Worm (Caenorhabditis elegans) whole organism, young adult: ENCODE results near the gene ogr-2.

Experiments used
- B0019.2 ChIP-seq: fragments of 200-800 bp; sonication (Bioruptor generic); conservative IDR thresholded peaks from 2 replicates; pipeline ENCODE4 v1.3.6; 2022; ENCODE audit warnings: missing genetic modification reagents, missing genetic modification characterization, missing compliant biosample characterization
- B0336.3 ChIP-seq: fragments of 200-800 bp; sonication (Bioruptor generic); IDR thresholded peaks from 2 replicates; pipeline ENCODE4 v1.3.6; 2022; ENCODE audit warnings: missing genetic modification characterization, missing compliant biosample characterization
- C06A6.2 ChIP-seq: fragments of 200-800 bp; sonication (Bioruptor generic); conservative IDR thresholded peaks from 2 replicates; pipeline ENCODE4 v1.3.6; 2022; ENCODE audit warnings: missing genetic modification characterization, missing compliant biosample characterization
- F10E7.11 ChIP-seq: sonication (generic microtip); optimal IDR thresholded peaks from 2 replicates; lab custom pipeline; 2017; ENCODE audit warnings: mild to moderate bottlenecking, missing genetic modification characterization, moderate library complexity, missing compliant biosample characterization
- F57C9.4 ChIP-seq: sonication (generic microtip); optimal IDR thresholded peaks from 2 replicates; lab custom pipeline; 2017; ENCODE audit warnings: mild to moderate bottlenecking, missing genetic modification characterization, missing compliant biosample characterization
- K11D2.4 ChIP-seq: fragments of 200-800 bp; sonication (Bioruptor generic); IDR thresholded peaks from 2 replicates; pipeline ENCODE4 v1.3.6; 2022; ENCODE audit warnings: missing genetic modification reagents, missing genetic modification characterization, missing compliant biosample characterization
- Y53G8AR.9 ChIP-seq: fragments of 200-800 bp; sonication (Bioruptor generic); conservative IDR thresholded peaks from 2 replicates; pipeline ENCODE4 v1.3.6; 2022; ENCODE audit warnings: missing genetic modification reagents, missing genetic modification characterization, missing compliant biosample characterization
- Y67H2A.10 ChIP-seq: fragments of 200-800 bp; sonication (Bioruptor generic); conservative IDR thresholded peaks from 2 replicates; pipeline ENCODE4 v1.3.6; 2022; ENCODE audit warnings: missing genetic modification reagents, missing genetic modification characterization, missing compliant biosample characterization
- Y79H2A.3 ChIP-seq: fragments of 200-800 bp; sonication (Bioruptor generic); conservative IDR thresholded peaks from 2 replicates; pipeline ENCODE4 v1.3.6; 2022; ENCODE audit warnings: missing genetic modification reagents, missing genetic modification characterization, missing compliant biosample characterization
- Y95B8A.8 ChIP-seq: fragments of 200-800 bp; sonication (Bioruptor generic); IDR thresholded peaks from 2 replicates; pipeline ENCODE4 v1.3.6; 2022; ENCODE audit warnings: missing genetic modification reagents, missing genetic modification characterization, missing compliant biosample characterization
- ama-1 ChIP-seq, 3 experiments: fragments of 150-350 bp in 1 of 3; sonication (generic microtip) in 2 of 3; optimal IDR thresholded peaks; 2 replicates each; lab custom pipeline; 2014 to 2018; ENCODE audit warnings: missing biosample characterization in 2 of 3, missing genetic modification characterization in 2 of 3, missing genetic modification reagents in 2 of 3
- aptf-2 ChIP-seq: fragments of 200-800 bp; sonication (Bioruptor generic); conservative IDR thresholded peaks from 2 replicates; pipeline ENCODE4 v1.3.6; 2022; ENCODE audit warnings: missing genetic modification reagents, missing genetic modification characterization, missing compliant biosample characterization
- aptf-3 ChIP-seq: fragments of 200-800 bp; sonication (Bioruptor generic); IDR thresholded peaks from 2 replicates; pipeline ENCODE4 v1.3.6; 2022; ENCODE audit warnings: missing genetic modification characterization, missing compliant biosample characterization
- atf-7 ChIP-seq: sonication (generic microtip); optimal IDR thresholded peaks from 2 replicates; lab custom pipeline; 2017; ENCODE audit warnings: mild to moderate bottlenecking, missing genetic modification characterization, missing compliant biosample characterization
- bed-1 ChIP-seq: fragments of 200-800 bp; sonication (Bioruptor generic); IDR thresholded peaks from 2 replicates; pipeline ENCODE4 v1.3.6; 2022; ENCODE audit warnings: missing genetic modification reagents, missing genetic modification characterization, missing compliant biosample characterization
- ccch-3 ChIP-seq: fragments of 200-800 bp; sonication (Bioruptor generic); optimal IDR thresholded peaks from 2 replicates; lab custom pipeline; 2018; ENCODE audit warnings: mild to moderate bottlenecking, missing genetic modification characterization, missing compliant biosample characterization
- cebp-1 ChIP-seq, 2 experiments: fragments of 200-800 bp in 1 of 2; sonication (Bioruptor generic) in 1 of 2; sonication (generic microtip) in 1 of 2; IDR thresholded peaks in 1 of 2; optimal IDR thresholded peaks in 1 of 2; 2 replicates each; pipeline versions ENCODE4 v1.3.6 to Lab custom; 2017 to 2022; ENCODE audit warnings: missing compliant biosample characterization in 2 of 2, missing genetic modification characterization in 2 of 2, mild to moderate bottlenecking in 1 of 2, missing genetic modification reagents in 1 of 2, moderate library complexity in 1 of 2
- ceh-27 ChIP-seq: fragments of 200-800 bp; sonication (Bioruptor generic); optimal IDR thresholded peaks from 2 replicates; lab custom pipeline; 2018; ENCODE audit warnings: mild to moderate bottlenecking, missing genetic modification characterization, moderate library complexity, missing compliant biosample characterization
- ceh-58 ChIP-seq: fragments of 200-800 bp; sonication (Bioruptor generic); IDR thresholded peaks from 2 replicates; pipeline ENCODE4 v1.3.6; 2022; ENCODE audit warnings: missing genetic modification characterization, missing compliant biosample characterization
- chd-7 ChIP-seq: sonication (generic microtip); optimal IDR thresholded peaks from 2 replicates; lab custom pipeline; 2016; ENCODE audit warnings: mild to moderate bottlenecking, missing genetic modification characterization, moderate library complexity, missing compliant biosample characterization
- egl-18 ChIP-seq: fragments of 200-800 bp; sonication (Bioruptor generic); IDR thresholded peaks from 2 replicates; pipeline ENCODE4 v1.3.6; 2022; ENCODE audit warnings: missing genetic modification reagents, missing genetic modification characterization, missing compliant biosample characterization
- egrh-3 ChIP-seq: fragments of 200-800 bp; sonication (Bioruptor generic); IDR thresholded peaks from 2 replicates; pipeline ENCODE4 v1.3.6; 2022; ENCODE audit warnings: missing genetic modification reagents, missing genetic modification characterization, missing compliant biosample characterization
- ekl-4 ChIP-seq: fragments of 200-800 bp; sonication (Bioruptor generic); IDR thresholded peaks from 2 replicates; pipeline ENCODE4 v1.3.6; 2022; ENCODE audit warnings: missing genetic modification reagents, missing genetic modification characterization, missing compliant biosample characterization
- ets-4 ChIP-seq: fragments of 200-800 bp; sonication (Bioruptor generic); optimal IDR thresholded peaks from 2 replicates; lab custom pipeline; 2018; ENCODE audit warnings: mild to moderate bottlenecking, missing genetic modification characterization, missing compliant biosample characterization
- gei-17 ChIP-seq: fragments of 200-800 bp; sonication (Bioruptor generic); optimal IDR thresholded peaks from 2 replicates; lab custom pipeline; 2018; ENCODE audit warnings: mild to moderate bottlenecking, missing genetic modification characterization, missing compliant biosample characterization
- hmg-1.2 ChIP-seq: fragments of 200-800 bp; sonication (Bioruptor generic); IDR thresholded peaks from 2 replicates; pipeline ENCODE4 v1.3.6; 2022; ENCODE audit warnings: missing genetic modification reagents, missing genetic modification characterization, missing compliant biosample characterization
- hmg-20 ChIP-seq: fragments of 200-800 bp; sonication (Bioruptor generic); IDR thresholded peaks from 2 replicates; pipeline ENCODE4 v1.3.6; 2022; ENCODE audit warnings: missing genetic modification reagents, missing genetic modification characterization, missing compliant biosample characterization
- hrde-1 ChIP-seq: sonication (generic microtip); optimal IDR thresholded peaks from 2 replicates; lab custom pipeline; 2016; ENCODE audit warnings: missing genetic modification characterization, mild to moderate bottlenecking, missing compliant biosample characterization, moderate library complexity, missing genotype, missing genetic modification reagents, borderline replicate concordance
- let-607 ChIP-seq, 2 experiments: fragments of 200-800 bp in 1 of 2; sonication (Bioruptor generic) in 1 of 2; sonication (generic microtip) in 1 of 2; optimal IDR thresholded peaks; 2 replicates each; lab custom pipeline; 2016 to 2018; ENCODE audit warnings: mild to moderate bottlenecking in 2 of 2, missing compliant biosample characterization in 2 of 2, missing genetic modification characterization in 2 of 2, moderate library complexity in 2 of 2, missing genotype in 1 of 2
- lin-35 ChIP-seq, 3 experiments: fragments of 150-350 bp in 2 of 3; sonication (generic microtip) in 1 of 3; optimal IDR thresholded peaks; 2 replicates each; lab custom pipeline; 2014 to 2018; ENCODE audit warnings: missing biosample characterization in 3 of 3, missing genetic modification characterization in 3 of 3, missing genetic modification reagents in 3 of 3
- lsl-1 ChIP-seq: fragments of 200-800 bp; sonication (Bioruptor generic); optimal IDR thresholded peaks from 2 replicates; lab custom pipeline; 2018; ENCODE audit warnings: mild to moderate bottlenecking, missing genetic modification characterization, moderate library complexity, missing compliant biosample characterization
- lsy-27 ChIP-seq: sonication (generic microtip); optimal IDR thresholded peaks from 2 replicates; lab custom pipeline; 2017; ENCODE audit warnings: missing genetic modification characterization, mild to moderate bottlenecking, missing compliant biosample characterization, antibody characterized with exemption, missing genotype, borderline replicate concordance; ENCODE audit not compliant: insufficient read depth
- madf-8 ChIP-seq: fragments of 200-800 bp; sonication (Bioruptor generic); conservative IDR thresholded peaks from 2 replicates; pipeline ENCODE4 v1.3.6; 2022; ENCODE audit warnings: missing genetic modification reagents, missing genetic modification characterization, missing compliant biosample characterization
- mcd-1 ChIP-seq: fragments of 200-800 bp; sonication (Bioruptor generic); IDR thresholded peaks from 2 replicates; pipeline ENCODE4 v1.3.6; 2022; ENCODE audit warnings: missing genetic modification reagents, missing genetic modification characterization, missing compliant biosample characterization
- nfyb-1 ChIP-seq: fragments of 200-800 bp; sonication (Bioruptor generic); IDR thresholded peaks from 2 replicates; pipeline ENCODE4 v1.3.6; 2022; ENCODE audit warnings: missing genetic modification reagents, missing genetic modification characterization, missing compliant biosample characterization
- pbrm-1 ChIP-seq: fragments of 200-800 bp; sonication (Bioruptor generic); IDR thresholded peaks from 2 replicates; pipeline ENCODE4 v1.3.6; 2022; ENCODE audit warnings: missing genetic modification reagents, missing genetic modification characterization, missing compliant biosample characterization
- rcor-1 ChIP-seq: fragments of 200-800 bp; sonication (Bioruptor generic); IDR thresholded peaks from 2 replicates; pipeline ENCODE4 v1.3.6; 2022; ENCODE audit warnings: missing genetic modification reagents, missing genetic modification characterization, missing compliant biosample characterization
- sea-2 ChIP-seq: fragments of 200-800 bp; sonication (Bioruptor generic); IDR thresholded peaks from 2 replicates; pipeline ENCODE4 v1.3.6; 2022; ENCODE audit warnings: missing genetic modification characterization, missing compliant biosample characterization
- snpc-1.1 ChIP-seq: sonication (generic microtip); optimal IDR thresholded peaks from 2 replicates; lab custom pipeline; 2017; ENCODE audit warnings: missing genetic modification characterization, mild to moderate bottlenecking, missing compliant biosample characterization, antibody characterized with exemption, moderate library complexity, missing genotype, missing genetic modification reagents; ENCODE audit not compliant: insufficient read depth
- somi-1 ChIP-seq: fragments of 200-800 bp; sonication (Bioruptor generic); optimal IDR thresholded peaks from 2 replicates; lab custom pipeline; 2018; ENCODE audit warnings: mild to moderate bottlenecking, missing genetic modification characterization, missing compliant biosample characterization
- sptf-2 ChIP-seq: fragments of 200-800 bp; sonication (Bioruptor generic); optimal IDR thresholded peaks from 2 replicates; lab custom pipeline; 2018; ENCODE audit warnings: mild to moderate bottlenecking, missing genetic modification characterization, missing compliant biosample characterization
- tbp1 ChIP-seq: fragments of 200-800 bp; sonication (Bioruptor generic); optimal IDR thresholded peaks from 2 replicates; lab custom pipeline; 2018; ENCODE audit warnings: mild to moderate bottlenecking, missing genetic modification characterization, missing compliant biosample characterization
- tlf-1 ChIP-seq: fragments of 200-800 bp; sonication (Bioruptor generic); optimal IDR thresholded peaks from 2 replicates; lab custom pipeline; 2018; ENCODE audit warnings: mild to moderate bottlenecking, missing genetic modification characterization, missing compliant biosample characterization
- zim-3 ChIP-seq: sonication (generic microtip); optimal IDR thresholded peaks from 2 replicates; lab custom pipeline; 2017; ENCODE audit warnings: mild to moderate bottlenecking, missing genetic modification characterization, moderate library complexity, missing compliant biosample characterization
- ztf-18 ChIP-seq: sonication (generic microtip); optimal IDR thresholded peaks from 2 replicates; lab custom pipeline; 2016; ENCODE audit warnings: missing genotype, mild to moderate bottlenecking, missing genetic modification characterization, missing compliant biosample characterization
- ztf-3 ChIP-seq: fragments of 200-800 bp; sonication (Bioruptor generic); optimal IDR thresholded peaks from 2 replicates; lab custom pipeline; 2018; ENCODE audit warnings: mild to moderate bottlenecking, missing genetic modification characterization, missing compliant biosample characterization
- ztf-6 ChIP-seq: fragments of 200-800 bp; sonication (Bioruptor generic); IDR thresholded peaks from 2 replicates; pipeline ENCODE4 v1.3.6; 2022; ENCODE audit warnings: missing genetic modification reagents, missing genetic modification characterization, missing compliant biosample characterization

Gene ogr-2

DNA sequence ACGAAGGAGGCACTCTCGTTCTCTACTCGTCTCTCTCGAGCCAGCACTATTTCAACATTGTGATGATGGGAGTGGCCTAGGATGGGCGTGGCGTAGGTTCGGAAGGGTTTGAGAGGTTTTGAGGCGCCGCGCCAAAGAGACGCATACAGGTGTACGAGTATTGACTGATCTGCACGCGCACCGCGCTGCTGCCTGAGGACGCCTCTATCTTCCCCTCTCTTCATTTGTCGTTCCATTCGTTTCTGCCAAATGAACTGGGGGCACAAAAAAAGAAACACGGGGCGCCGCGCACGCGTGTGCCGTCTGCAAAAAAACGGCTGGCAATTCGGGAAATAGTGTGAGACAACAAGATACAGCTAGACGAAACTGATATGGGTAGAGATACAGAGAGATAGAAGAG, 24.9 kb upstream of the ogr-2 start, which contains the start of gene lec-2 (continued):
- TF ChIP-seq hmg-20 (GFP tag; lab: Robert Waterston, UW) = no peak
- no peak for TF ChIP-seq F57C9.4 (tag; lab: Kevin White, UChicago)
- no peak for TF ChIP-seq bed-1 (GFP tag; lab: Robert Waterston, UW)
- no peak for TF ChIP-seq ceh-58
- TF ChIP-seq K11D2.4 = peak; percentile 69; the same call in 1 of the 2 replicates
- TF ChIP-seq gei-17 (GFP tag; lab: Kevin White, UChicago) = no peak
- no peak for TF ChIP-seq sea-2
- TF ChIP-seq madf-8 (GFP tag; lab: Robert Waterston, UW) = no peak
- no peak for TF ChIP-seq cebp-1 (GFP tag; IDR thresholded peaks at IDR 0.05; lab: Robert Waterston, UW)
- peak; percentile 33 for TF ChIP-seq cebp-1 (tag; optimal IDR thresholded peaks at IDR 0.05; lab: Kevin White, UChicago)
- peak; percentile 36; the same call in 1 of the 2 replicates for TF ChIP-seq mcd-1 (GFP tag; lab: Robert Waterston, UW)
- TF ChIP-seq ztf-3 (GFP tag; lab: Kevin White, UChicago) = peak; percentile 0
- peak; percentile 25 for TF ChIP-seq atf-7
- TF ChIP-seq snpc-1.1 (tag; lab: Kevin White, UChicago) = no peak
- no peak for TF ChIP-seq hrde-1 (tag; lab: Kevin White, UChicago)
- TF ChIP-seq ekl-4 (GFP tag; lab: Robert Waterston, UW) = no peak
- peak; percentile 46; the same call in 1 of the 2 replicates for TF ChIP-seq B0336.3 (GFP tag; lab: Robert Waterston, UW)
- TF ChIP-seq sptf-2 (GFP tag; lab: Kevin White, UChicago) = no peak
- no peak for TF ChIP-seq aptf-2 (GFP tag; lab: Robert Waterston, UW)
- TF ChIP-seq lsy-27 (tag; lab: Kevin White, UChicago) = no peak
- TF ChIP-seq F10E7.11 (tag; lab: Kevin White, UChicago) = no peak
- TF ChIP-seq lsl-1 (GFP tag; lab: Kevin White, UChicago) = no peak
- TF ChIP-seq zim-3 = no peak
- no peak for TF ChIP-seq Y79H2A.3 (GFP tag; lab: Robert Waterston, UW)
- no peak for TF ChIP-seq tlf-1 (GFP tag; lab: Kevin White, UChicago)
- TF ChIP-seq nfyb-1 (GFP tag; lab: Robert Waterston, UW) = 0 out of 2 replicates have a peak, but pooled peaks have one; percentile 65
- TF ChIP-seq aptf-3 (GFP tag; lab: Robert Waterston, UW) = no peak
- no peak for TF ChIP-seq ccch-3 (GFP tag; lab: Kevin White, UChicago)
- TF ChIP-seq Y67H2A.10 (GFP tag; lab: Robert Waterston, UW) = no peak
- TF ChIP-seq rcor-1 (GFP tag; lab: Robert Waterston, UW) = no peak
- no peak for TF ChIP-seq Y95B8A.8 (GFP tag; lab: Robert Waterston, UW)
- TF ChIP-seq pbrm-1 (GFP tag; lab: Robert Waterston, UW) = no peak
- no peak for TF ChIP-seq lin-35 (GFP tag; optimal IDR thresholded peaks at IDR 0.05; lab: Kevin White, UChicago)
- TF ChIP-seq ama-1 (optimal IDR thresholded peaks at IDR 0.05; lab: Kevin White, UChicago) = peak; percentile 26
- TF ChIP-seq ama-1 (GFP tag; optimal IDR thresholded peaks at IDR 0.05; lab: Kevin White, UChicago) = no peak
- no peak for TF ChIP-seq C06A6.2 (GFP tag; lab: Robert Waterston, UW)
- no peak for TF ChIP-seq egl-18 (GFP tag; lab: Robert Waterston, UW)
- no peak for TF ChIP-seq tbp1 (GFP tag; lab: Kevin White, UChicago)
- TF ChIP-seq ztf-6 (GFP tag; lab: Robert Waterston, UW) = no peak
- no peak for TF ChIP-seq B0019.2 (GFP tag; lab: Robert Waterston, UW)
- TF ChIP-seq ets-4 (GFP tag; lab: Kevin White, UChicago) = no peak
- no peak for TF ChIP-seq ceh-27
- peak; percentile 68 for TF ChIP-seq somi-1 (GFP tag; lab: Kevin White, UChicago)
- peak; percentile 42; the same call in 1 of the 2 replicates for TF ChIP-seq hmg-1.2 (GFP tag; lab: Robert Waterston, UW)
- TF ChIP-seq chd-7 (tag; lab: Kevin White, UChicago) = peak; percentile 58
- TF ChIP-seq egrh-3 (GFP tag; lab: Robert Waterston, UW) = peak; percentile 13; the same call in 1 of the 2 replicates
- TF ChIP-seq ztf-18 = no peak
- no peak for TF ChIP-seq let-607 (tag; optimal IDR thresholded peaks at IDR 0.05; lab: Kevin White, UChicago)
- no peak for TF ChIP-seq Y53G8AR.9 (GFP tag; lab: Robert Waterston, UW)
